Worm (Caenorhabditis elegans): ENCODE measurements around the gene nphp-4.

DNA sequence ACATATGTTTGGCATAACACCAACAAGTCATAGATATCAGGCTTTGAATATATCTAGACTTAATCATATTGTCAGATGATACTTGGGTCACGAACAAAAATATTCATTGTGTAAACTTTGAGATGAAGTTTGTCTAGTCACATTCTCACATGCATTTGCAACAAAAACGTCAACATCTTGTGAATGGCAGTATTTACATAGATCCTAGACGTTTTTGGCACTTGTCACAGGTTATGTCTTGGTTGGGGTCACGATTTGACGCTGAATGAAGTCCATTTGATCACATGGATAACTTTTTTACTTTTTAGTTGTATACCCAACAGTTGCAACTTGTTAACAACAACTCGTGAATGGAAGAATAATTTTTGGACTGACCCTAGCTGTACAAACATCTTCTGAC lies 45.2 kb downstream of the nphp-4 start:
- TF ChIP-seq unc-39 (tag; optimal IDR thresholded peaks at IDR 0.05) (no peak), pqm-1 (tag; optimal IDR thresholded peaks at IDR 0.05) (no peak), aly-2 (tag; optimal IDR thresholded peaks at IDR 0.05) (no peak), egl-27 (tag; optimal IDR thresholded peaks at IDR 0.05) (no peak), egl-5 (tag; optimal IDR thresholded peaks at IDR 0.05) (no peak)
